Worm (Caenorhabditis elegans): ENCODE measurements around the gene C10G8.4.
A peak's percentile ranks its signal among the peaks of the same experiment; 100 is the strongest.

The C10G8.4 gene

ce11 chrV:5288676-5289075 lies 23.1 kb upstream of the C10G8.4 start:
- TF ChIP-seq lin-35 (GFP tag; optimal IDR thresholded peaks at IDR 0.05) (no peak), jun-1 (tag; optimal IDR thresholded peaks at IDR 0.05) (no peak), nhr-85 (tag) (no peak), lin-14 (GFP tag; optimal IDR thresholded peaks at IDR 0.05) (no peak)

- TF ChIP-seq ztf-4 (tag; optimal IDR thresholded peaks at IDR 0.05): peak; percentile 9
- no peak for TF ChIP-seq nhr-12 (tag; optimal IDR thresholded peaks at IDR 0.05)
- TF ChIP-seq skn-1 (tag; optimal IDR thresholded peaks at IDR 0.05): no peak
- TF ChIP-seq ceh-88 (GFP tag; IDR thresholded peaks at IDR 0.05): no peak
- peak; percentile 22; the same call in 1 of the 2 replicates for TF ChIP-seq nhr-19 (GFP tag; conservative IDR thresholded peaks at IDR 0.05)
- TF ChIP-seq sox-4 (tag; optimal IDR thresholded peaks at IDR 0.05): no peak
- TF ChIP-seq snu-23 (GFP tag; optimal IDR thresholded peaks at IDR 0.05): peak; percentile 36
- no peak for TF ChIP-seq aha-1 (tag; optimal IDR thresholded peaks at IDR 0.05)
- TF ChIP-seq nhr-77 (tag; optimal IDR thresholded peaks at IDR 0.05): no peak
- TF ChIP-seq egl-13 (tag; optimal IDR thresholded peaks at IDR 0.05): no peak
- TF ChIP-seq F16B12.6 (tag; optimal IDR thresholded peaks at IDR 0.05): no peak
- TF ChIP-seq nhr-20 (tag; optimal IDR thresholded peaks at IDR 0.05): peak; percentile 17
- TF ChIP-seq hpl-2 (GFP tag; optimal IDR thresholded peaks at IDR 0.05): no peak
- no peak for TF ChIP-seq vab-15 (tag; optimal IDR thresholded peaks at IDR 0.05)
- no peak for TF ChIP-seq snpc-4 (tag; optimal IDR thresholded peaks at IDR 0.05)
- no peak for TF ChIP-seq nhr-85 (tag)
- TF ChIP-seq efl-1 (optimal IDR thresholded peaks at IDR 0.05): peak in 1 of 2 experiments; percentile 9
- no peak for TF ChIP-seq efl-1 (GFP tag; optimal IDR thresholded peaks at IDR 0.05 in 1 of 2)
- TF ChIP-seq nhr-47 (tag; optimal IDR thresholded peaks at IDR 0.05): no peak
- no peak for TF ChIP-seq nhr-90 (tag; optimal IDR thresholded peaks at IDR 0.05; ENCODE audit: poor library complexity)
- no peak for TF ChIP-seq hlh-17 (GFP tag; optimal IDR thresholded peaks at IDR 0.05; ENCODE audit: borderline replicate concordance)
- no peak for TF ChIP-seq sup-37 (GFP tag; optimal IDR thresholded peaks at IDR 0.05)
- no peak for TF ChIP-seq mef-2 (tag; optimal IDR thresholded peaks at IDR 0.05)
- no peak for TF ChIP-seq pqm-1 (tag; optimal IDR thresholded peaks at IDR 0.05)
- TF ChIP-seq fkh-8 (tag; optimal IDR thresholded peaks at IDR 0.05): no peak
- TF ChIP-seq lin-15B (tag; optimal IDR thresholded peaks at IDR 0.05): no peak
- peak; percentile 18 for TF ChIP-seq tbx-2 (tag; optimal IDR thresholded peaks at IDR 0.05)
- TF ChIP-seq alr-1 (tag; optimal IDR thresholded peaks at IDR 0.05; ENCODE audit: borderline replicate concordance): no peak
- TF ChIP-seq swsn-7 (tag; optimal IDR thresholded peaks at IDR 0.05): no peak
- no peak for TF ChIP-seq ces-1 (GFP tag; optimal IDR thresholded peaks at IDR 0.05)
- no peak for TF ChIP-seq dpl-1 (GFP tag; optimal IDR thresholded peaks at IDR 0.05)
- TF ChIP-seq lin-39 (tag; optimal IDR thresholded peaks at IDR 0.05): no peak
- TF ChIP-seq mep-1 (tag; optimal IDR thresholded peaks at IDR 0.05): no peak
- TF ChIP-seq elt-2 (tag; optimal IDR thresholded peaks at IDR 0.05): no peak
- TF ChIP-seq C04F5.9 (tag; optimal IDR thresholded peaks at IDR 0.05): no peak
- peak; percentile 3 for TF ChIP-seq unc-130 (tag; optimal IDR thresholded peaks at IDR 0.05)
- no peak for TF ChIP-seq pag-3 (tag; optimal IDR thresholded peaks at IDR 0.05; ENCODE audit: borderline replicate concordance, insufficient read depth)
- TF ChIP-seq ceh-63 (GFP tag; optimal IDR thresholded peaks at IDR 0.05): no peak
- peak; percentile 94 for TF ChIP-seq dsc-1 (tag; optimal IDR thresholded peaks at IDR 0.05)
- TF ChIP-seq lin-13 (GFP tag; optimal IDR thresholded peaks at IDR 0.05): no peak
- peak in 1 of 2 experiments; percentile 55 for TF ChIP-seq lsy-2 (tag; optimal IDR thresholded peaks at IDR 0.05)
- TF ChIP-seq C16A3.4 (tag; optimal IDR thresholded peaks at IDR 0.05): no peak
- TF ChIP-seq zag-1 (tag; optimal IDR thresholded peaks at IDR 0.05): no peak
- no peak for TF ChIP-seq xbp-1 (tag; optimal IDR thresholded peaks at IDR 0.05)
- TF ChIP-seq ceh-90 (tag; optimal IDR thresholded peaks at IDR 0.05): no peak
- TF ChIP-seq efl-3 (GFP tag; optimal IDR thresholded peaks at IDR 0.05): no peak
- TF ChIP-seq tlp-1 (tag; optimal IDR thresholded peaks at IDR 0.05): no peak
- no peak for TF ChIP-seq Y116A8C.19 (tag; optimal IDR thresholded peaks at IDR 0.05; ENCODE audit: borderline replicate concordance)
- no peak for TF ChIP-seq irx-1 (tag; optimal IDR thresholded peaks at IDR 0.05)
- no peak for TF ChIP-seq egl-27 (tag; optimal IDR thresholded peaks at IDR 0.05)
Measured at ce11 chrV:5295940-5296339, 15.8 kb upstream of the C10G8.4 start.

All from whole organism, L1 larva.